Fruit fly (Drosophila melanogaster): Measurements from ENCODE around the gene msi.

Gene msi

DNA sequence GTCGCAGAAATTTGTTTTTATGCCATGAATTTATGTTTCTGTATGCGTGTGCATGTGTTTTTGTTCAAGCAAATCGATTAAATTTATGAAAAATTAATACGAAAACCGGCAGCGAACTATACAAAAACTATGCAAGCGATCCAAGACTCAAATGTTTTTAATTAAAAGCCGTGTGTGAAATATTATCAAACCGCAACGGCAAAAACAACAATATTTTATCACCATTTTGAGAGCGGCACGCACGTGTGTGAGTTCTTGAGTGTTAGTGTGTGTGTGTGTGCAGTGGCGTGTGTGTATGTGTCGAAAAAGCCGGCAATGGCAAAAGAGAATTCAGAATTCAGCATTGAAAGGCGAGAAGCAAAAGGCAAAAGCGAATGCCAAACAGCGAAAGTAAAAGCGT is 2.7 kb downstream of the msi start:
- TF ChIP-seq Abd-B (GFP tag; optimal IDR thresholded peaks at IDR 0.05): no peak
- TF ChIP-seq sob (GFP tag; IDR thresholded peaks at IDR 0.05): no peak
- TF ChIP-seq CG30403 (GFP tag; optimal IDR thresholded peaks at IDR 0.05): no peak
- 0 out of 2 replicates have a peak, but pooled peaks have one; percentile 28 for TF ChIP-seq CG32767 (GFP tag; IDR thresholded peaks at IDR 0.05)
- peak; percentile 49 for TF ChIP-seq Med (GFP tag)
- TF ChIP-seq CG1832 (GFP tag; optimal IDR thresholded peaks at IDR 0.05): no peak
- no peak for TF ChIP-seq aop (GFP tag; IDR thresholded peaks at IDR 0.05)
- TF ChIP-seq cg (GFP tag; optimal IDR thresholded peaks at IDR 0.05): peak; percentile 60

DNA sequence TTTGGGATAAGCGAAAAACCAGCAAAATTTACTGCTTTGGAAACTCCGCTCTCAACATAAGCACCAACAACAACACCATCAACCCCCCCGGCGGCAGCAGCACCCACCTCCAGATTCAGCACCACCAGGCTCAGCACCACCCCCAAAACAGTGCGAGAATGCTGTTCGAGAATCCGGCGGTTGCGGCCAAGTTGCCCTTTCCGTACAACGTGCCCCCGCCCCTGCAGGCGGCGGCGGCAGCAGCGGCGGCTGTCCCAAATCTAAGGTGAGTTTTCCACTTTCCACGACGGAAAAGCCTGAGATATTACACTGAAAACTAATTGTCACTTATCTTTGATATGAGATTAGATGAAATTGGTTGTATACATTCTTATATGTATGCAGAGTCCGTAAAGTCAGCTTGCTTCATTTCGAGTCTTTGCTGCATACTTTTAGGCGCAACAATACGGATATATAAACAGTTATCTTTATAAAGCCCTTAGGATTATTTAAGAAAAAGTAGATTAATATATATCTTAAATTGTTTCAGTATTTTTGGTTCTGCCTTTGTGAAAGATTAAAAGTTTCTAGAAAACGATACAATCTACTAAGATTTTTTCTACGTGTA is 3.6 kb downstream of the msi start:
- TF ChIP-seq pfk (GFP tag; optimal IDR thresholded peaks at IDR 0.05) (no peak), Xbp1 (GFP tag; optimal IDR thresholded peaks at IDR 0.05) (peak; percentile 12), CG17612 (GFP tag; IDR thresholded peaks at IDR 0.05) (no peak), phol (tag; optimal IDR thresholded peaks at IDR 0.05) (peak; percentile 36), CG4282 (GFP tag; optimal IDR thresholded peaks at IDR 0.05) (no peak), sima (GFP tag; optimal IDR thresholded peaks at IDR 0.05) (no peak), so (GFP tag; IDR thresholded peaks at IDR 0.05) (0 out of 3 replicates have a peak, but pooled peaks have one; percentile 25), dmrt11E (tag; optimal IDR thresholded peaks at IDR 0.05) (peak; percentile 29), CG3281 (GFP tag; optimal IDR thresholded peaks at IDR 0.05) (no peak), CG30403 (GFP tag; optimal IDR thresholded peaks at IDR 0.05) (peak; percentile 44), chn (GFP tag; optimal IDR thresholded peaks at IDR 0.05) (peak; percentile 21), ewg (GFP tag; optimal IDR thresholded peaks at IDR 0.05) (peak; percentile 0), Ets65A (GFP tag) (peak; percentile 71), Oli (tag; optimal IDR thresholded peaks at IDR 0.05) (peak; percentile 40), CG17829 (tag; optimal IDR thresholded peaks at IDR 0.05) (peak; percentile 22), Hr3 (GFP tag; optimal IDR thresholded peaks at IDR 0.05) (peak; percentile 8), sc (optimal IDR thresholded peaks at IDR 0.05) (no peak), sc (GFP tag; optimal IDR thresholded peaks at IDR 0.05) (peak; percentile 24), sna (GFP tag; IDR thresholded peaks at IDR 0.05; ENCODE audit: partially characterized antibody) (no peak), CG13775 (GFP tag; optimal IDR thresholded peaks at IDR 0.05) (peak; percentile 5), peb (GFP tag; IDR thresholded peaks at IDR 0.05) (no peak), Dek (tag; optimal IDR thresholded peaks at IDR 0.05) (no peak), Sox100B (GFP tag; optimal IDR thresholded peaks at IDR 0.05) (peak; percentile 41), inv (GFP tag; IDR thresholded peaks at IDR 0.05; ENCODE audit: partially characterized antibody) (no peak), Sox102F (GFP tag; optimal IDR thresholded peaks at IDR 0.05) (peak; percentile 34), Dip2 (GFP tag; IDR thresholded peaks at IDR 0.05) (0 out of 2 replicates have a peak, but pooled peaks have one; percentile 11), Atf6 (GFP tag; IDR thresholded peaks at IDR 0.05) (no peak), p53 (GFP tag; optimal IDR thresholded peaks at IDR 0.05) (no peak), cwo (GFP tag; optimal IDR thresholded peaks at IDR 0.05) (peak; percentile 5), CG14710 (tag; optimal IDR thresholded peaks at IDR 0.05) (peak; percentile 18), CG34422 (GFP tag; IDR thresholded peaks at IDR 0.05) (no peak), Gug (GFP tag; IDR thresholded peaks at IDR 0.05) (no peak), cato (GFP tag; optimal IDR thresholded peaks at IDR 0.05; ENCODE audit: borderline replicate concordance) (no peak), H15 (GFP tag; IDR thresholded peaks at IDR 0.05) (no peak), oc (tag; optimal IDR thresholded peaks at IDR 0.05) (peak; percentile 30), CG18476 (GFP tag; optimal IDR thresholded peaks at IDR 0.05) (peak; percentile 31), CG1603 (tag; optimal IDR thresholded peaks at IDR 0.05) (no peak), CG2202 (tag; optimal IDR thresholded peaks at IDR 0.05) (no peak), Ets97D (GFP tag; optimal IDR thresholded peaks at IDR 0.05) (no peak), grau (tag; optimal IDR thresholded peaks at IDR 0.05) (peak; percentile 44), wor (GFP tag; IDR thresholded peaks at IDR 0.05) (peak; percentile 22; the same call in 1 of the 2 replicates), pros (GFP tag; optimal IDR thresholded peaks at IDR 0.05) (peak; percentile 29)
